Fruit fly (Drosophila melanogaster) whole organism, wandering third instar larva: ENCODE measurements around the gene CG42304.

Experiments used
- Abd-B ChIP-seq: fragments of >200 bp; optimal IDR thresholded peaks from 2 replicates; lab custom pipeline; 2017; ENCODE audit warnings: missing biosample characterization, missing genetic modification characterization
- CG32264 ChIP-seq: fragments of 200-800 bp; sonication (Bioruptor generic); optimal IDR thresholded peaks from 2 replicates; lab custom pipeline; 2016; ENCODE audit warnings: missing biosample characterization, missing genetic modification characterization
- CG9705 ChIP-seq: fragments of 200-800 bp; sonication (Bioruptor generic); optimal IDR thresholded peaks from 2 replicates; lab custom pipeline; 2018; ENCODE audit warnings: missing biosample characterization, mild to moderate bottlenecking, missing genetic modification characterization
- CrebA ChIP-seq: fragments of 200-800 bp; sonication (Bioruptor generic); optimal IDR thresholded peaks from 2 replicates; lab custom pipeline; 2016; ENCODE audit warnings: missing biosample characterization, mild to moderate bottlenecking, missing genetic modification characterization, borderline replicate concordance
- Dif ChIP-seq: fragments of 200-275, 200-300 bp; sonication (Bioruptor generic); optimal IDR thresholded peaks from 2 replicates; lab custom pipeline; 2018; ENCODE audit warnings: missing biosample characterization, missing genetic modification characterization; ENCODE audit not compliant: partially characterized antibody
- GATAd ChIP-seq: sonication (Bioruptor generic); optimal IDR thresholded peaks from 2 replicates; lab custom pipeline; 2016; ENCODE audit warnings: missing biosample characterization, missing genetic modification characterization
- HLH106 ChIP-seq: fragments of 200-800 bp; optimal IDR thresholded peaks from 3 replicates; lab custom pipeline; 2019; ENCODE audit warnings: missing biosample characterization, mild to moderate bottlenecking, missing genetic modification characterization, moderate library complexity
- Hr78 ChIP-seq: fragments of >200 bp; optimal IDR thresholded peaks from 2 replicates; lab custom pipeline; 2017; ENCODE audit warnings: missing biosample characterization, missing genetic modification characterization
- Jra ChIP-seq: sonication (Bioruptor generic); optimal IDR thresholded peaks from 2 replicates; lab custom pipeline; 2016; ENCODE audit warnings: missing biosample characterization, missing genetic modification characterization
- Mio ChIP-seq: sonication (Bioruptor generic); optimal IDR thresholded peaks from 2 replicates; lab custom pipeline; 2016; ENCODE audit warnings: missing biosample characterization, missing genetic modification characterization
- Myc ChIP-seq: fragments of >200 bp; optimal IDR thresholded peaks from 2 replicates; lab custom pipeline; 2017
- N ChIP-seq: fragments of >200 bp; optimal IDR thresholded peaks from 2 replicates; lab custom pipeline; 2018; ENCODE audit warnings: missing biosample characterization, missing external identifiers, missing genetic modification characterization
- OdsH ChIP-seq: fragments of 200-800 bp; sonication (Bioruptor generic); optimal IDR thresholded peaks from 2 replicates; lab custom pipeline; 2016; ENCODE audit warnings: missing biosample characterization, mild to moderate bottlenecking, missing genetic modification characterization
- Rel ChIP-seq, 2 experiments: fragments of 200-800 bp; sonication (Bioruptor generic) in 1 of 2; optimal IDR thresholded peaks; 2 replicates in 1 of 2; 3 replicates in 1 of 2; lab custom pipeline; 2016 to 2019; ENCODE audit warnings: mild to moderate bottlenecking in 2 of 2, missing biosample characterization in 2 of 2, missing genetic modification characterization in 2 of 2, moderate library complexity in 1 of 2
- Sp1 ChIP-seq: fragments of 200-800 bp; sonication (Bioruptor generic); optimal IDR thresholded peaks from 3 replicates; lab custom pipeline; 2019; ENCODE audit warnings: missing biosample characterization, mild to moderate bottlenecking, missing genetic modification characterization, moderate library complexity
- Vsx2 ChIP-seq: fragments of 200-300, 225-300 bp; sonication (Bioruptor generic); optimal IDR thresholded peaks from 2 replicates; lab custom pipeline; 2018; ENCODE audit warnings: missing biosample characterization, missing genetic modification characterization; ENCODE audit not compliant: partially characterized antibody
- br ChIP-seq: fragments of 200-800 bp; sonication (Bioruptor generic); optimal IDR thresholded peaks from 2 replicates; lab custom pipeline; 2016; ENCODE audit warnings: missing biosample characterization, missing genetic modification characterization
- brk ChIP-seq: fragments of 200-800 bp; sonication (Bioruptor generic); optimal IDR thresholded peaks from 2 replicates; lab custom pipeline; 2016; ENCODE audit warnings: missing biosample characterization, mild to moderate bottlenecking, missing genetic modification characterization
- dl ChIP-seq, 2 experiments: fragments of 175-275, 200-275 bp in 1 of 2; fragments of 200-275 bp in 1 of 2; sonication (Bioruptor generic); optimal IDR thresholded peaks; lab custom pipeline; 2018; ENCODE audit warnings: mild to moderate bottlenecking in 2 of 2, missing biosample characterization in 2 of 2, missing genetic modification characterization in 2 of 2, moderate library complexity in 2 of 2; ENCODE audit not compliant: partially characterized antibody in 2 of 2, insufficient read depth in 1 of 2
- dmrt93B ChIP-seq: fragments of 200-800 bp; sonication (Bioruptor generic); optimal IDR thresholded peaks from 2 replicates; lab custom pipeline; 2018; ENCODE audit warnings: missing biosample characterization, mild to moderate bottlenecking, missing genetic modification characterization
- dsf ChIP-seq: sonication (Bioruptor generic); optimal IDR thresholded peaks from 2 replicates; lab custom pipeline; 2016; ENCODE audit warnings: missing biosample characterization, missing genetic modification characterization, borderline replicate concordance
- ey ChIP-seq: fragments of 200-800 bp; sonication (Bioruptor generic); optimal IDR thresholded peaks from 2 replicates; lab custom pipeline; 2016; ENCODE audit warnings: missing biosample characterization, missing genetic modification characterization
- foxo ChIP-seq, 2 experiments: fragments of 200-800 bp; sonication (Bioruptor generic); optimal IDR thresholded peaks; 2 replicates in 1 of 2; 3 replicates in 1 of 2; lab custom pipeline; 2016 to 2017; ENCODE audit warnings: missing biosample characterization in 2 of 2, missing genetic modification characterization in 2 of 2
- fru ChIP-seq: fragments of 200-800 bp; sonication (Bioruptor generic); optimal IDR thresholded peaks from 3 replicates; lab custom pipeline; 2016; ENCODE audit warnings: missing biosample characterization, mild to moderate bottlenecking, missing genetic modification characterization
- h ChIP-seq: fragments of 200-800 bp; sonication (Bioruptor generic); optimal IDR thresholded peaks from 3 replicates; lab custom pipeline; 2016; ENCODE audit warnings: missing biosample characterization, mild to moderate bottlenecking, missing genetic modification characterization
- jim ChIP-seq: fragments of 175-275, 200-325 bp; sonication (Bioruptor generic); optimal IDR thresholded peaks from 2 replicates; lab custom pipeline; 2016; ENCODE audit warnings: missing biosample characterization, mild to moderate bottlenecking, missing genetic modification characterization
- pan ChIP-seq: fragments of >200 bp; optimal IDR thresholded peaks from 2 replicates; lab custom pipeline; 2017
- psq ChIP-seq: fragments of 200-800 bp; sonication (Bioruptor generic); optimal IDR thresholded peaks from 3 replicates; lab custom pipeline; 2017; ENCODE audit warnings: missing biosample characterization, mild to moderate bottlenecking, missing genetic modification characterization, moderate library complexity
- rgr ChIP-seq: fragments of 200-800 bp; sonication (Bioruptor generic); optimal IDR thresholded peaks from 3 replicates; lab custom pipeline; 2016; ENCODE audit warnings: missing biosample characterization, mild to moderate bottlenecking, missing genetic modification characterization
- sage ChIP-seq: fragments of 200-800 bp; sonication (Bioruptor generic); optimal IDR thresholded peaks from 2 replicates; lab custom pipeline; 2016; ENCODE audit warnings: missing biosample characterization, mild to moderate bottlenecking, missing genetic modification characterization
- sv ChIP-seq: fragments of 200-800 bp; sonication (Bioruptor generic); optimal IDR thresholded peaks from 3 replicates; lab custom pipeline; 2016; ENCODE audit warnings: missing biosample characterization, missing genetic modification characterization
- tai ChIP-seq: sonication (Bioruptor generic); optimal IDR thresholded peaks from 2 replicates; lab custom pipeline; 2016; ENCODE audit warnings: missing biosample characterization, missing genetic modification characterization

Gene CG42304

dm6 chr3L:2636023-2636968, 15.6 kb upstream of the CG42304 start:
- TF ChIP-seq N (GFP tag; lab: Kevin White, UChicago) = peak; percentile 60
- TF ChIP-seq pan (lab: Kevin White, UChicago) = no peak
- TF ChIP-seq Abd-B (GFP tag; lab: Kevin White, UChicago) = no peak
- no peak for TF ChIP-seq sv (GFP tag; lab: Kevin White, UChicago)
- no peak for TF ChIP-seq brk
- TF ChIP-seq foxo (GFP tag; optimal IDR thresholded peaks at IDR 0.05; lab: Kevin White, UChicago) = peak in 1 of 2 experiments; percentile 30
- no peak for TF ChIP-seq Sp1
- peak; percentile 37 for TF ChIP-seq rgr
- TF ChIP-seq Mio (GFP tag; lab: Kevin White, UChicago) = no peak
- TF ChIP-seq CG9705 = no peak
- TF ChIP-seq jim (GFP tag; lab: Kevin White, UChicago) = peak; percentile 87
- no peak for TF ChIP-seq ey
- TF ChIP-seq dl (GFP tag; optimal IDR thresholded peaks at IDR 0.05; lab: Kevin White, UChicago; ENCODE audit: insufficient read depth in 1 of 2, partially characterized antibody in 2 of 2) = no peak
- TF ChIP-seq br (GFP tag; lab: Kevin White, UChicago) = no peak
- peak; percentile 4 for TF ChIP-seq h (GFP tag; lab: Kevin White, UChicago)
- TF ChIP-seq GATAd (GFP tag; lab: Kevin White, UChicago) = no peak
- no peak for TF ChIP-seq Rel (GFP tag; optimal IDR thresholded peaks at IDR 0.05; lab: Kevin White, UChicago)
- no peak for TF ChIP-seq Rel (tag; optimal IDR thresholded peaks at IDR 0.05; lab: Kevin White, UChicago)
- no peak for TF ChIP-seq Jra
- no peak for TF ChIP-seq CrebA (GFP tag; lab: Kevin White, UChicago)
- TF ChIP-seq fru = no peak
- no peak for TF ChIP-seq OdsH (GFP tag; lab: Kevin White, UChicago)
- TF ChIP-seq Vsx2 (GFP tag; lab: Kevin White, UChicago) = no peak
- no peak for TF ChIP-seq HLH106 (tag; lab: Kevin White, UChicago)
- no peak for TF ChIP-seq dsf (GFP tag; lab: Kevin White, UChicago)
- no peak for TF ChIP-seq Hr78 (GFP tag; lab: Kevin White, UChicago)
- peak; percentile 41 for TF ChIP-seq sage (GFP tag; lab: Kevin White, UChicago)

- no peak for TF ChIP-seq sv (GFP tag; lab: Kevin White, UChicago)
- TF ChIP-seq psq (GFP tag; lab: Kevin White, UChicago) = no peak
- TF ChIP-seq N (GFP tag; lab: Kevin White, UChicago) = no peak
- TF ChIP-seq h (GFP tag; lab: Kevin White, UChicago) = no peak
- no peak for TF ChIP-seq Dif
- TF ChIP-seq dsf (GFP tag; lab: Kevin White, UChicago) = no peak
- no peak for TF ChIP-seq CG9705
- no peak for TF ChIP-seq rgr
- TF ChIP-seq Myc = no peak
- TF ChIP-seq CG32264 (GFP tag; lab: Kevin White, UChicago) = no peak
- no peak for TF ChIP-seq brk
- no peak for TF ChIP-seq dmrt93B
- TF ChIP-seq fru = no peak
- no peak for TF ChIP-seq br (GFP tag; lab: Kevin White, UChicago)
- TF ChIP-seq jim (GFP tag; lab: Kevin White, UChicago) = no peak
- TF ChIP-seq GATAd (GFP tag; lab: Kevin White, UChicago) = no peak
- no peak for TF ChIP-seq ey
Measured at dm6 chr3L:2643324-2643723, 8.6 kb upstream of the CG42304 start, which contains the start of gene CG14949. TSS of gene CG14949 (minus strand) at chr3L:2643424.

- TF ChIP-seq tai (GFP tag; lab: Kevin White, UChicago) (no peak), ey (no peak)
Measured at dm6 chr3L:2645068-2645467, 6.8 kb upstream of the CG42304 start, which contains the start of gene CG1143. TSS of gene CG1143 (plus strand) at chr3L:2645368.
